Worm (Caenorhabditis elegans) whole organism, mixed stage, embryonic: ENCODE measurements around the gene R05D3.8.
"Not testable (repeated sequence)": the region's sequence is repeated elsewhere in the genome, so short reads cannot be mapped to it uniquely, and the experiment has no call there.

Experiments
- M03D4.4 ChIP-seq: sonication (generic microtip); optimal IDR thresholded peaks from 2 replicates; lab custom pipeline; 2017; ENCODE audit warnings: mild to moderate bottlenecking, missing genetic modification characterization, missing compliant biosample characterization
- bed-3 ChIP-seq: fragments of 200-800 bp; sonication (Bioruptor generic); optimal IDR thresholded peaks from 3 replicates; lab custom pipeline; 2018; ENCODE audit warnings: mild to moderate bottlenecking, missing genetic modification characterization, moderate library complexity, missing compliant biosample characterization
- blmp-1 ChIP-seq: fragments of 150-350 bp; optimal IDR thresholded peaks from 2 replicates; lab custom pipeline; 2014; ENCODE audit warnings: missing biosample characterization, missing genetic modification characterization
- ceh-39 ChIP-seq: fragments of 150-350 bp; optimal IDR thresholded peaks from 2 replicates; lab custom pipeline; 2014; ENCODE audit warnings: missing biosample characterization, missing genetic modification characterization
- ceh-83 ChIP-seq: fragments of 200-800 bp; sonication (Bioruptor generic); optimal IDR thresholded peaks from 2 replicates; lab custom pipeline; 2018; ENCODE audit warnings: mild to moderate bottlenecking, missing genetic modification characterization, missing compliant biosample characterization
- ces-1 ChIP-seq: fragments of 150-350 bp; optimal IDR thresholded peaks from 2 replicates; lab custom pipeline; 2014; ENCODE audit warnings: missing biosample characterization, missing genetic modification reagents, missing genetic modification characterization
- cnd-1 ChIP-seq: fragments of 200-800 bp; sonication (Bioruptor generic); optimal IDR thresholded peaks from 2 replicates; lab custom pipeline; 2018; ENCODE audit warnings: mild to moderate bottlenecking, missing genetic modification characterization, missing compliant biosample characterization
- elt-1 ChIP-seq: sonication (generic microtip); optimal IDR thresholded peaks from 2 replicates; lab custom pipeline; 2017; ENCODE audit warnings: missing genetic modification characterization, mild to moderate bottlenecking, missing compliant biosample characterization, antibody characterized with exemption, moderate library complexity, borderline replicate concordance; ENCODE audit not compliant: insufficient read depth
- elt-3 ChIP-seq: fragments of 150-350 bp; optimal IDR thresholded peaks from 2 replicates; lab custom pipeline; 2014; ENCODE audit warnings: missing biosample characterization, missing genetic modification characterization
- flh-1 ChIP-seq: fragments of 200-800 bp; sonication (Bioruptor generic); optimal IDR thresholded peaks from 2 replicates; lab custom pipeline; 2018; ENCODE audit warnings: mild to moderate bottlenecking, missing genetic modification characterization, moderate library complexity, missing compliant biosample characterization
- ham-2 ChIP-seq: fragments of 200-800 bp; sonication (Bioruptor generic); optimal IDR thresholded peaks from 2 replicates; lab custom pipeline; 2018; ENCODE audit warnings: mild to moderate bottlenecking, missing genetic modification characterization, missing compliant biosample characterization
- hlh-1 ChIP-seq: fragments of 150-350 bp; optimal IDR thresholded peaks from 2 replicates; lab custom pipeline; 2014; ENCODE audit warnings: missing biosample characterization, missing genetic modification reagents, missing genetic modification characterization
- lin-13 ChIP-seq: fragments of 150-350 bp; optimal IDR thresholded peaks from 2 replicates; lab custom pipeline; 2014; ENCODE audit warnings: missing biosample characterization, missing genetic modification characterization
- lin-32 ChIP-seq: fragments of 200-800 bp; sonication (Bioruptor generic); optimal IDR thresholded peaks from 2 replicates; lab custom pipeline; 2018; ENCODE audit warnings: mild to moderate bottlenecking, missing genetic modification characterization, missing compliant biosample characterization
- lsy-2 ChIP-seq: fragments of 150-350 bp; optimal IDR thresholded peaks from 2 replicates; lab custom pipeline; 2014; ENCODE audit warnings: missing biosample characterization, missing genetic modification characterization
- mab-5 ChIP-seq: fragments of 150-350 bp; optimal IDR thresholded peaks from 2 replicates; lab custom pipeline; 2014; ENCODE audit warnings: missing biosample characterization, missing genetic modification characterization
- mep-1 ChIP-seq: fragments of 150-350 bp; optimal IDR thresholded peaks from 2 replicates; lab custom pipeline; 2017; ENCODE audit warnings: missing biosample characterization, missing genetic modification reagents, missing genetic modification characterization, inconsistent platforms
- mls-2 ChIP-seq: sonication (generic microtip); optimal IDR thresholded peaks from 2 replicates; lab custom pipeline; 2016; ENCODE audit warnings: mild to moderate bottlenecking, missing genetic modification characterization, moderate library complexity, missing compliant biosample characterization
- nhr-2 ChIP-seq: fragments of 150-350 bp; optimal IDR thresholded peaks from 2 replicates; lab custom pipeline; 2014; ENCODE audit warnings: missing biosample characterization, missing genetic modification characterization
- nhr-237 ChIP-seq: fragments of 150-350 bp; optimal IDR thresholded peaks from 2 replicates; lab custom pipeline; 2014; ENCODE audit warnings: missing biosample characterization, missing genetic modification characterization
- nhr-28 ChIP-seq: fragments of 150-350 bp; optimal IDR thresholded peaks from 2 replicates; lab custom pipeline; 2014; ENCODE audit warnings: missing biosample characterization, missing genetic modification characterization
- pha-4 ChIP-seq: fragments of 150-350 bp; optimal IDR thresholded peaks from 2 replicates; lab custom pipeline; 2018; ENCODE audit warnings: missing biosample characterization, missing genetic modification reagents, missing genetic modification characterization
- unc-120 ChIP-seq: sonication (generic microtip); optimal IDR thresholded peaks from 2 replicates; lab custom pipeline; 2017; ENCODE audit warnings: missing genetic modification characterization, missing compliant biosample characterization; ENCODE audit not compliant: poor library complexity, severe bottlenecking
- unc-62 ChIP-seq: fragments of 150-350 bp; optimal IDR thresholded peaks from 2 replicates; lab custom pipeline; 2014; ENCODE audit warnings: missing biosample characterization, missing genetic modification reagents, missing genetic modification characterization
- zip-8 ChIP-seq: fragments of 150-350 bp; optimal IDR thresholded peaks from 2 replicates; lab custom pipeline; 2014; ENCODE audit warnings: missing biosample characterization, missing genetic modification characterization
- ztf-11 ChIP-seq: fragments of 150-350 bp; optimal IDR thresholded peaks from 2 replicates; lab custom pipeline; 2014; ENCODE audit warnings: missing biosample characterization, missing genetic modification characterization

The R05D3.8 gene

DNA sequence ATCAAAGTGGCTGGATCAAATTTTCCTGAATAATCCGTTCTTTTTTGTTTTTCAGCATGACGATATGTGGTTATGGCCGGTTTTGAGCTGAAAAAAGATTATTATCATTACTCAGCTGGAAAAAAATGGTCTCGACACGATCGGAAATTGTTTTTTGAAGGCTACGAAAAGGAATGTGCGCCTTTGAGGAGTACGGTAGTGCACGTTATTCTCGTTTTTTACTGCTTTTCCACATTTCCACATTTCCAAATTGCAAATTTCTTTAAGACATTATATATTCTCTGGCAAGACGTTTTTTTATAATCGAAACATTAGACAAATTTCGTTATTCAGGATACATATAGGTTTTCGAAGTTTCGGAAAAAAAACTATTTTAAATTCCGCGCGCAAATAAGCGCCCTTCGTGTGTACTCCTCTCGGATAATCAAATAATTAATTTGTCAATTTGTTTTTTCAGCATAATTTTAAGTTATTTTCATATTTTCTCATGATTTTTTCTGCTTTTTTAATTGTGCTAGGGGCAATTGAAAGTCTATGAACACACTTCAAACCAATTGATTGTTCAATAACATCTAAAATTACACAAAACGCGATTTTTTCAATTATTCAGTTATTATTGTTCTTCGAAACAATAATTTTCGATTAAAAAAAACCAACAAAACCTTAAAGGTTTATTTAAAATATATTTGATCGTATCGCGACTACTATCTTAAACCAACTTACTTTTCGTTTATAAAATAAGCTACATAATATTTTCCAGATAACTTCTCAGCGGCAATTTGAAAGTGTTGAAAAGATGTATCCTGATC is 5.3 kb upstream of the R05D3.8 start, which contains the start of gene R05D3.3:
R05D3.3 (plus strand) TSS at position 759 of the 809 bp plus-strand sequence.
- no peak for TF ChIP-seq mab-5
- TF ChIP-seq elt-3: no peak
- TF ChIP-seq nhr-2 (tag; lab: Kevin White, UChicago): no peak
- TF ChIP-seq ceh-83: no peak
- no peak for TF ChIP-seq flh-1 (GFP tag; lab: Kevin White, UChicago)
- no peak for TF ChIP-seq M03D4.4 (tag; lab: Kevin White, UChicago)
- TF ChIP-seq elt-1 (tag; lab: Kevin White, UChicago): no peak
- TF ChIP-seq zip-8 (tag; lab: Kevin White, UChicago): no peak
- TF ChIP-seq ces-1 (GFP tag; lab: Kevin White, UChicago): no peak
- no peak for TF ChIP-seq mep-1
- TF ChIP-seq nhr-237: no peak
- no peak for TF ChIP-seq lin-13 (tag; lab: Kevin White, UChicago)

ce11 chrIII:8356407-8356881 is 1.7 kb downstream of the R05D3.8 start:
- TF ChIP-seq unc-120 (tag; lab: Kevin White, UChicago) (peak; percentile 64), pha-4 (tag; lab: Kevin White, UChicago) (peak; percentile 33), lin-13 (tag; lab: Kevin White, UChicago) (no peak), unc-62 (GFP tag; lab: Kevin White, UChicago) (peak; percentile 71), ces-1 (GFP tag; lab: Kevin White, UChicago) (peak; percentile 68), hlh-1 (peak; percentile 70), nhr-28 (tag; lab: Kevin White, UChicago) (no peak), lin-32 (GFP tag; lab: Kevin White, UChicago) (peak; percentile 47), bed-3 (GFP tag; lab: Kevin White, UChicago) (no peak), nhr-237 (peak; percentile 28), mls-2 (peak; percentile 62), M03D4.4 (tag; lab: Kevin White, UChicago) (peak; percentile 31), ham-2 (GFP tag; lab: Kevin White, UChicago) (no peak), lsy-2 (peak; percentile 35), mep-1 (peak; percentile 48), ceh-39 (no peak), cnd-1 (tag; lab: Kevin White, UChicago) (peak; percentile 78)

DNA sequence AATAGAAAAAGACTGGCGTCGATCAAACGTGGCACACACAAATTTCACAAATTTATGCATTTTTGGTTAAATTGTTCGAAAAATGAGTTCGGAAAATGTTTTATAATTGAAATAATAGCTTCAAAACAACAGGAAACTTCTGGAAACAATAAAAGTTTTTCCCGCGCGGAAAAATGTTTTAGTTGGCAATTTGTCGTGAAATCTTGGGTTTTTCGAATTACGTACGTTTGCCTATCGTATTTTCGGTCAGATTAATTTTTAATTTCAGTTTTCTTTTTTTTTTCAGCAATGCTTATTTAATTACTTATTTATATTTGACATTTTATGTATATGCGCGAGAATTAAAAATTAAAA is 2.7 kb downstream of the R05D3.8 start:
- TF ChIP-seq lin-32 (GFP tag; lab: Kevin White, UChicago): no peak
- TF ChIP-seq lsy-2: no peak
- no peak for TF ChIP-seq flh-1 (GFP tag; lab: Kevin White, UChicago)
- TF ChIP-seq ham-2 (GFP tag; lab: Kevin White, UChicago): no peak
- TF ChIP-seq ceh-83: no peak
- no peak for TF ChIP-seq ztf-11 (tag; lab: Kevin White, UChicago)

- TF ChIP-seq cnd-1 (tag; lab: Kevin White, UChicago) (no peak), ceh-83 (no peak), elt-3 (peak; percentile 13), zip-8 (tag; lab: Kevin White, UChicago) (no peak), M03D4.4 (tag; lab: Kevin White, UChicago) (no peak), ztf-11 (tag; lab: Kevin White, UChicago) (no peak), ces-1 (GFP tag; lab: Kevin White, UChicago) (peak; percentile 50), blmp-1 (tag; lab: Kevin White, UChicago) (no peak), nhr-237 (peak; percentile 69), ham-2 (GFP tag; lab: Kevin White, UChicago) (peak; percentile 11), pha-4 (tag; lab: Kevin White, UChicago) (peak; percentile 78)
Measured at ce11 chrIII:8354644-8355461, 3.3 kb downstream of the R05D3.8 start, which contains the start of gene unc-116. TSS of gene unc-116 (minus strand) at chrIII:8355174.

DNA sequence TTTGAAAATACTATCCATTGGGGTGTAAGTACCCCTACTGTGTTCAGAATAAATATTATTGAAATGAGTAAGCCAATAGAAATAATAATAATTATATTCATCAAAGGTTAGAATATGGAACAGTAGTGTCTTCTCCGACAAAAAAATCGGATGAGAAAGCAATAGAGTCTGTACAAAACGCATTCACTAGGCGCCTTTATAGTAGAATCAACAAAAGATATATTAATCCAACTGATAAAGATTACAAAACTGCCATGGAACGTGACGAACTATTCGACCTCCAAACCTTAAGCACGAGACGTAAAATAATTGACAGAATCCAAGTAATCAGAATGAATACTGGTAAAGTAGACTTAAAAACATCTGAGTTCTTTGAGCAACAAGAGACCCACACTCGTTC is 10.3 kb downstream of the R05D3.8 start, which contains the start of gene clc-29:
clc-29 (minus strand) TSS at position 101 of the 400 bp plus-strand sequence.
- TF ChIP-seq nhr-28 (tag; lab: Kevin White, UChicago); nhr-237; mls-2: not testable (repeated sequence)
- TF ChIP-seq, all 35 proteins: peak for 0; not testable (repeated sequence) for 35
